Fruit fly (Drosophila melanogaster) S2 (cell line): ENCODE measurements around the gene Lsd-1.

Experiments
- CG8478 ChIP-seq: fragments of >200 bp; optimal IDR thresholded peaks from 2 replicates; lab custom pipeline; 2018
- CTCF ChIP-seq, 2 experiments: fragments of >200 bp; optimal IDR thresholded peaks; 2 replicates each; lab custom pipeline; 2018

- TF ChIP-seq CG8478 (no peak), CTCF (optimal IDR thresholded peaks at IDR 0.05; lab: Kevin White, UChicago) (no peak)
Measured at dm6 chr3R:23747446-23747845, 16.2 kb upstream of the Lsd-1 start.
